Fruit fly (Drosophila melanogaster) whole organism, prepupa: ENCODE measurements around the gene Slbp.

Source experiments
- CG16779 ChIP-seq: fragments of 200-800 bp; sonication (Bioruptor generic); optimal IDR thresholded peaks from 3 replicates; lab custom pipeline; 2017; ENCODE audit warnings: missing biosample characterization, mild to moderate bottlenecking, missing genetic modification characterization
- CG3919 ChIP-seq: fragments of 200-800 bp; sonication (Bioruptor generic); optimal IDR thresholded peaks from 3 replicates; lab custom pipeline; 2016; ENCODE audit warnings: missing biosample characterization, missing genetic modification characterization
- CG8319 ChIP-seq: fragments of 200-800 bp; sonication (Bioruptor generic); optimal IDR thresholded peaks from 3 replicates; lab custom pipeline; 2016; ENCODE audit warnings: missing biosample characterization, missing genetic modification characterization
- CG8632 ChIP-seq: fragments of 200-800 bp; sonication (Bioruptor generic); optimal IDR thresholded peaks from 3 replicates; lab custom pipeline; 2016; ENCODE audit warnings: missing biosample characterization, missing genetic modification characterization
- Hr38 ChIP-seq: sonication (Bioruptor generic); optimal IDR thresholded peaks from 2 replicates; lab custom pipeline; 2016; ENCODE audit warnings: missing biosample characterization, missing genetic modification characterization
- Sox15 ChIP-seq: fragments of 200-800 bp; sonication (Bioruptor generic); optimal IDR thresholded peaks from 3 replicates; lab custom pipeline; 2016; ENCODE audit warnings: missing biosample characterization, missing genetic modification characterization
- fd85E ChIP-seq: fragments of 200-800 bp; sonication (Bioruptor generic); optimal IDR thresholded peaks from 3 replicates; lab custom pipeline; 2016; ENCODE audit warnings: missing biosample characterization, missing genetic modification characterization

DNA sequence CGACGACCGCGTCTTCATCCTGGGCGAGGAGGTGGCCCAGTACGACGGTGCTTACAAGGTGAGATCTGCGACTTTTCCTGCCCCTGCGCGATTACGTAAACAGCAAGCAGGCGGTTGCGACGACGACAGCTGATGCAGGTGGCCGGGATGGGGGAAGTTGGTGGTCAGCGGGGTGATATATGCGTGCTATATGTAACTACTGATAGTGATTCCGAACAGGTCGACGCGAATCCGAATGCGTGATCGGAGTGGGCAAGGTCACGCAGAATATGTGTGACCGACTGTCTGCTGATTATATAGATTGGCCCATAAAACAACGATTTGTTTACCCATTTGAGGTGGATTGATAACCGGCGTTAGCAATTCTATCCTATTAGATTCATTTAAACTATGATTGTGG, 39.7 kb downstream of the Slbp start:
- TF ChIP-seq Sox15 (GFP tag; lab: Kevin White, UChicago): no peak
- TF ChIP-seq CG8632 (GFP tag; lab: Kevin White, UChicago): no peak
- TF ChIP-seq CG16779 (tag; lab: Kevin White, UChicago): no peak
- TF ChIP-seq CG3919 (GFP tag; lab: Kevin White, UChicago): no peak
- no peak for TF ChIP-seq CG8319
- TF ChIP-seq fd85E: no peak
- TF ChIP-seq Hr38 (GFP tag; lab: Kevin White, UChicago): no peak
